Worm (Caenorhabditis elegans) whole organism, L1 larva: ENCODE results near the gene fbxa-120.

Source experiments
- fos-1 ChIP-seq: fragments of 150-350 bp; optimal IDR thresholded peaks from 2 replicates; lab custom pipeline; 2014; ENCODE audit warnings: missing biosample characterization, missing genetic modification characterization
- hpl-2 ChIP-seq: fragments of 150-350 bp; optimal IDR thresholded peaks from 2 replicates; lab custom pipeline; 2014; ENCODE audit warnings: missing biosample characterization, missing genetic modification reagents, missing genetic modification characterization
- jun-1 ChIP-seq: fragments of 150-350 bp; optimal IDR thresholded peaks from 2 replicates; lab custom pipeline; 2014; ENCODE audit warnings: missing biosample characterization, missing genetic modification reagents, missing genetic modification characterization
- lin-15B ChIP-seq: fragments of 150-350 bp; sonication (generic microtip); optimal IDR thresholded peaks from 3 replicates; lab custom pipeline; 2014; ENCODE audit warnings: missing biosample characterization, missing genetic modification characterization
- nhr-28 ChIP-seq: fragments of 150-350 bp; optimal IDR thresholded peaks from 2 replicates; lab custom pipeline; 2014; ENCODE audit warnings: missing biosample characterization, missing genetic modification characterization
- snpc-4 ChIP-seq: fragments of 150-350 bp; optimal IDR thresholded peaks from 2 replicates; lab custom pipeline; 2014; ENCODE audit warnings: missing biosample characterization, missing genetic modification characterization

ce11 chrX:17352098-17352497 lies 49.6 kb downstream of the fbxa-120 start:
- TF ChIP-seq fos-1 (tag; lab: Kevin White, UChicago) = no peak
- no peak for TF ChIP-seq jun-1 (tag; lab: Kevin White, UChicago)
- TF ChIP-seq hpl-2 = no peak
- no peak for TF ChIP-seq lin-15B
- TF ChIP-seq snpc-4 (tag; lab: Kevin White, UChicago) = no peak
- no peak for TF ChIP-seq nhr-28
